Worm (Caenorhabditis elegans): Measurements from ENCODE around the gene K09B11.5.
A peak's percentile ranks its signal among the peaks of the same experiment; 100 is the strongest.

The K09B11.5 gene

DNA sequence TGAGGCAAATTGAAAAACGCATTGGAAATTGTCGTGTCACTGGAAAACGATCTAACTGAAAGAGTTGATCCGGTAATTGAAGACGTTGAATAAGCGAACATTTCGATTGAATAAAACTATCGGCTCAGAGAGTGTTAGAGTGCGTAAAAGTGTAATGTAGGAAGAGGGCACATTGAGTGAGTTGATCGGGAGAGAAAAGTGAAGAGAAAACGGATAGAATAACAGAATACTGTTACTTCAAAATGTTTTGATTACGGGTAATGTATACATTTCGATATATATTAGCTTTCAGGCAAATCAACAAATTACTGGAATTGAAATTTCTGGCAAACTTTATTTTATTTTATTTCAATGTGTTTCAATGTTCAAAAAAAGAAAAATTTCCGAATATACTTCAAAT, 20.9 kb upstream of the K09B11.5 start, which contains the start of gene uso-1:
Gene uso-1 (minus strand): TSS at position 101 of the 400 bp plus-strand sequence.
- no peak for TF ChIP-seq ama-1 (optimal IDR thresholded peaks at IDR 0.05)
- TF ChIP-seq lin-11 (tag; optimal IDR thresholded peaks at IDR 0.05): no peak
- TF ChIP-seq alr-1 (tag; optimal IDR thresholded peaks at IDR 0.05): no peak
- no peak for TF ChIP-seq mab-5 (tag; optimal IDR thresholded peaks at IDR 0.05)
- TF ChIP-seq ceh-82 (tag; optimal IDR thresholded peaks at IDR 0.05): no peak
- no peak for TF ChIP-seq sma-9 (GFP tag; optimal IDR thresholded peaks at IDR 0.05)
- TF ChIP-seq sma-9 (tag; optimal IDR thresholded peaks at IDR 0.05): no peak
- no peak for TF ChIP-seq ceh-16 (tag; optimal IDR thresholded peaks at IDR 0.05)
- no peak for TF ChIP-seq unc-62 (GFP tag; optimal IDR thresholded peaks at IDR 0.05)
- no peak for TF ChIP-seq lsy-2 (tag; optimal IDR thresholded peaks at IDR 0.05)
- TF ChIP-seq ztf-11 (tag; optimal IDR thresholded peaks at IDR 0.05): no peak
- TF ChIP-seq nhr-12 (tag; optimal IDR thresholded peaks at IDR 0.05): no peak
- TF ChIP-seq peb-1 (tag; optimal IDR thresholded peaks at IDR 0.05): no peak
- TF ChIP-seq sma-3 (GFP tag; optimal IDR thresholded peaks at IDR 0.05): no peak

- TF ChIP-seq nhr-129 (tag; optimal IDR thresholded peaks at IDR 0.05): peak; percentile 40
- TF ChIP-seq mab-5 (tag; optimal IDR thresholded peaks at IDR 0.05): no peak
- TF ChIP-seq lsy-2 (tag; optimal IDR thresholded peaks at IDR 0.05): peak in 1 of 2 experiments; percentile 49
- peak; percentile 22 for TF ChIP-seq unc-55 (GFP tag; optimal IDR thresholded peaks at IDR 0.05)
- TF ChIP-seq mdl-1 (tag; optimal IDR thresholded peaks at IDR 0.05): no peak
- TF ChIP-seq ceh-82 (tag; optimal IDR thresholded peaks at IDR 0.05): no peak
- TF ChIP-seq C34F6.9 (tag; optimal IDR thresholded peaks at IDR 0.05): peak; percentile 4
Measured at ce11 chrIV:13453509-13453908, 19.7 kb upstream of the K09B11.5 start.

- TF ChIP-seq nhr-237 (tag; optimal IDR thresholded peaks at IDR 0.05): no peak
- TF ChIP-seq fos-1 (tag; optimal IDR thresholded peaks at IDR 0.05): no peak
- no peak for TF ChIP-seq ceh-16 (tag; optimal IDR thresholded peaks at IDR 0.05)
- TF ChIP-seq nhr-129 (tag; optimal IDR thresholded peaks at IDR 0.05): no peak
- TF ChIP-seq nhr-12 (tag; optimal IDR thresholded peaks at IDR 0.05): no peak
- no peak for TF ChIP-seq snpc-4 (tag; optimal IDR thresholded peaks at IDR 0.05)
- no peak for TF ChIP-seq sma-9 (GFP tag; optimal IDR thresholded peaks at IDR 0.05)
- TF ChIP-seq sma-9 (tag; optimal IDR thresholded peaks at IDR 0.05): no peak
- no peak for TF ChIP-seq dmd-4 (tag; optimal IDR thresholded peaks at IDR 0.05)
- TF ChIP-seq sma-3 (GFP tag; optimal IDR thresholded peaks at IDR 0.05): no peak
- TF ChIP-seq C34F6.9 (tag; optimal IDR thresholded peaks at IDR 0.05): no peak
- no peak for TF ChIP-seq ztf-1 (GFP tag; conservative IDR thresholded peaks at IDR 0.05)
- no peak for TF ChIP-seq nhr-10 (tag; optimal IDR thresholded peaks at IDR 0.05)
- TF ChIP-seq alr-1 (tag; optimal IDR thresholded peaks at IDR 0.05): no peak
- TF ChIP-seq nhr-6 (tag; optimal IDR thresholded peaks at IDR 0.05): no peak
Measured at ce11 chrIV:13450740-13451139, 16.9 kb upstream of the K09B11.5 start.

- TF ChIP-seq nhr-129 (tag; optimal IDR thresholded peaks at IDR 0.05): no peak
- no peak for TF ChIP-seq nhr-25 (tag; optimal IDR thresholded peaks at IDR 0.05)
- TF ChIP-seq ztf-11 (tag; optimal IDR thresholded peaks at IDR 0.05): no peak
Measured at ce11 chrIV:13445275-13445674, 11.5 kb upstream of the K09B11.5 start, which contains the start of gene mam-3. Gene mam-3, minus strand, starts transcription at chrIV:13445375.

DNA sequence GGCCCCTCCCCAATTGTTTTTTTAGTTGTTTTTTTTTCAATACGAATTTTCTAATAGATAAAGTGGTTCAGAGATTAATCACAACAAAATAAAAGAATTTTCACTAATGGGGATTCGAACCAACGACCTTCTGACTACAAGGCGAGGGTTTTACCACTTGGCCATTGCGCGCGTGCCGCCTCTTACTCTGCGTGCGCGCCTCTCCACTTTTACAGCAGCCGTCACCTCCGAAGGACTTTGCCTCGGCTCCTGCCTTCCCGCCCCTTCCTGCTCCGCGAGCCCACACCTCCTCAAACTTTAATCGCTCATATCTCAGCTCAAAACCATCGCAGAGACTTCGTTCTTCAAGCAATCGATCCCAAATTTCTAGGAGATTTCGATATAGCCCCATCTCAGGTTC, 3.7 kb downstream of the K09B11.5 start:
- peak; percentile 39 for TF ChIP-seq lin-13 (GFP tag; optimal IDR thresholded peaks at IDR 0.05)
- TF ChIP-seq unc-55 (GFP tag; optimal IDR thresholded peaks at IDR 0.05): peak; percentile 28
- peak; percentile 84 for TF ChIP-seq snpc-4 (tag; optimal IDR thresholded peaks at IDR 0.05)

- TF ChIP-seq peb-1 (tag; optimal IDR thresholded peaks at IDR 0.05) (no peak), lin-13 (GFP tag; optimal IDR thresholded peaks at IDR 0.05) (no peak), blmp-1 (tag; optimal IDR thresholded peaks at IDR 0.05; ENCODE audit: insufficient read depth) (no peak), R02D3.7 (tag; optimal IDR thresholded peaks at IDR 0.05) (no peak), nhr-10 (tag; optimal IDR thresholded peaks at IDR 0.05) (no peak), ztf-11 (tag; optimal IDR thresholded peaks at IDR 0.05) (no peak), lsy-2 (tag; optimal IDR thresholded peaks at IDR 0.05) (no peak), ama-1 (optimal IDR thresholded peaks at IDR 0.05) (no peak), lin-39 (tag; optimal IDR thresholded peaks at IDR 0.05) (no peak), crh-2 (tag; optimal IDR thresholded peaks at IDR 0.05) (no peak), nhr-12 (tag; optimal IDR thresholded peaks at IDR 0.05) (no peak), unc-39 (tag; optimal IDR thresholded peaks at IDR 0.05) (no peak), nhr-237 (tag; optimal IDR thresholded peaks at IDR 0.05) (no peak), nhr-129 (tag; optimal IDR thresholded peaks at IDR 0.05) (no peak)
Measured at ce11 chrIV:13429240-13429639, 4.6 kb downstream of the K09B11.5 start, which contains the start of gene K09B11.4. Gene K09B11.4, plus strand, starts transcription at chrIV:13429540.

Data from whole organism, L2 larva.